Worm (Caenorhabditis elegans) whole organism, dauer: ENCODE data around the gene C33H5.16.

Source experiments
- unc-62 ChIP-seq: sonication (generic microtip); optimal IDR thresholded peaks from 2 replicates; lab custom pipeline; 2017; ENCODE audit warnings: missing biosample characterization, missing genetic modification reagents, missing genetic modification characterization

C33H5.16 gene

DNA sequence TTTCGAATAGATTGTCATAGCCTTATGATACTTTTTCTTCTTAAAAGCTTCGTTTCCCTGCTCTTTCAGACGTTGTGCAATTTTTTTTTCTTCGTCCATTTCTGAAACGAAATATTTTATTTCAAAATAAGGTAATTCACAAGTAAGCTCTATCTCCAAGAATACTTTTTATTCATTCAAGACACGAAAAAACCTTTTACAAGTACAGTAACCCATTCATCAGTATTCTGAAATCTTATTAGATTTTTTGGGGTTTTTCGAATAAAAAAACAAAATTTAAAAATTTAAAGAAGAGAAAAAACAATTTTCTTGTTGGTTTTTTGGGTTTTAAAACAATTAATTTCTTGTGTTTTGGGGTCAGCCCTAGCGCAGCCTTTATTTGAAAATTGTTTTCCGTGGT is 24.3 kb downstream of the C33H5.16 start, which contains the start of gene rpap-3:
Gene rpap-3 (minus strand): TSS at position 101 of the 400 bp plus-strand sequence.
- no peak for TF ChIP-seq unc-62 (GFP tag; lab: Kevin White, UChicago)

DNA sequence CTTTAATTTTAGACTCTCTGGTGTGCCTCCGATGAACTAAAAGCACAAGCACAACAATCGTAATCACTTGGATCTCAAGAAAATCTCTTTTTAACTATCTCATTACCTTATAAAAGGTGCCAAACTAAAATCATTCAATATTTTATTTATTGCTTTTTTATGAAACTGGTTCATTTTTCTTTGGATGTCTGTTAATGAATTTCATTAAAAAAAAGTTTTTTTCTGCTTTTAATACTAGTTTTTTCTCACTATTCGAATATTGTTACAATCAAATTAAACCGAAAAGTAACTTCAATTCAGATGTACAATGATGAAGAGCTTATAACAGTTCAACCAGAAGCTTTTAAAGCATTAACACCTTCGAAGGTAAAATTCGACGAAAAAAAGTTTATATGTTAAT is 27.4 kb downstream of the C33H5.16 start, which contains the start of gene swd-2.1:
Gene swd-2.1 (plus strand): TSS at position 301 of the 400 bp plus-strand sequence.
- no peak for TF ChIP-seq unc-62 (GFP tag; lab: Kevin White, UChicago)

DNA sequence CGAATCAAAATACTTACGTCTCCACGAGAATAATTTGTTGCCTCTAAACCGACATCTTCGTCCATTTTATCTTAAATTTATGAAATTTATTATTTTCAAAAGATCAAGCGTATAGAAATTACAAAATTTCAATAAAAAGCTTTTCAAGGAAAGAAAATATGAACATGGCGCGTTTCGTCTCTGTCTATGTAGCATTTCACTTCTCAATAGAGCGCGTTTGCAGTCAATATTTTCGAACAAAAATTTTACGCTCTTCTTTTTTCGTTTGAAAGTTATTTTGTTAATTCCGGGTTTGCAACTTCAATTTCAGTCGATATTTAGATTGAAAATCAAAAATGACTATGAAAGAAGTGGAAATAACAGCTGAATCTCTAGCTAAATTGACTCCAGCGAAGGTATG is 28.9 kb downstream of the C33H5.16 start, which contains the start of the genes hcf-1 and swd-2.2:
Gene hcf-1 (minus strand): TSS at position 70 of the 400 bp plus-strand sequence.
Gene swd-2.2 (plus strand): TSS at position 206 of the 400 bp plus-strand sequence.
- no peak for TF ChIP-seq unc-62 (GFP tag; lab: Kevin White, UChicago)

DNA sequence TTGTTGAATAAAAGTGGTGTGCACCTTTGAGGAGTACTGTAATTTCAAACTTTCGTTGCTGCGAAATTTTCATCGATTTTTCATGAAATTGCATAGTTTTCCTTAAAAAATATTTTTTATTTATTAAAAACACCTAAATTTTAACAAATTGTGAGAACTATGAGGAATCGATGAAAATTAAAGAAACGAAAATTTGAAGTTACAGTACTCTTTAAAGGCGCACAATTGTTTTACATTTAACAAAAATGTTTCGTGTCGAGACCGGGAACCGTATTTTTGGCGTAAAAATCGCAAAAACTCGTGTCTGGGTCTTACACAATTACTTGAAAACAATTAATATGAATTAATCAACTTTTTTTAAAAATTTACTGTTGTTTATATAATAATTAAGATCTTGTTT is 33.0 kb downstream of the C33H5.16 start, which contains the start of gene rdl-1:
Gene rdl-1 (minus strand): TSS at position 101 of the 400 bp plus-strand sequence.
- no peak for TF ChIP-seq unc-62 (GFP tag; lab: Kevin White, UChicago)

DNA sequence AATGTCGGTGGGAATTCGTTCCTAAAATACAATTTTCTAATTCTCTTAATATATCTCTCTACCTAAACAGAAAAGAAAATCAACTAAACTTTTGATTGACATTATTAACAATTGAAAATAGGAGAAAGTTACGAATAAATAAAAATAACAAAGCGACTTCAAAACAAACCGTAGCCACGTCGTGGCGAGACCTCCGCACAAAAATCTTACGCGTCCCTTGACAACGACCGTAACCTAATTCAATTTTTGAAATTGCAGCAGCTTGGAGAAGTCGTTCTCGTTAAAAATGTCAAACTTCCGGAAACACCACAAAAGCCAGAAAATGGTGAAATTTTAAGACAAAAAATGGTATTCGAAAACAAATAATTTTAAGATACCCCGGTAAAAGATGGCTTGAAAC is 38.8 kb downstream of the C33H5.16 start:
- no peak for TF ChIP-seq unc-62 (GFP tag; lab: Kevin White, UChicago)

DNA sequence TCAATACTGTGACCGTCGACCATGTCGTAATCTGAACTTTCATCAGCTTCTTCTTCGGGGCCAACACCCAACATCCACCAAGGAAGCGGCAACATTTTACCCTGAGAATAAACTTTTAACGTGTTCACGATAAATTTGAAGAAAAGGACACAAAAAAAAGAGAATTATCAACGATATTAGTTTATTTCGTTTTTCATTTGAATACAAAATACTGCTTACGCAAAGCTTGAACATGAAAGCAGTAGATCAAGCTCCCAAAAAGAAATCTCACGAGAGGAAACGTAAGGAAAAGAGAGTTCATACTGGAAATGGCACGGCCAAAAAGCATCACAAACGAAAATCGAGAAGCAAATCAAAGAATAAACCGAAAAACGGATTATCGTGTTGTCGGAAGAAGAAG is 39.4 kb downstream of the C33H5.16 start, which contains the start of the genes C46A5.6 and C46A5.1:
Gene C46A5.6 (minus strand): TSS at position 101 of the 400 bp plus-strand sequence.
Gene C46A5.1 (plus strand): TSS at position 184 of the 400 bp plus-strand sequence.
- TF ChIP-seq unc-62 (GFP tag; lab: Kevin White, UChicago): no peak

DNA sequence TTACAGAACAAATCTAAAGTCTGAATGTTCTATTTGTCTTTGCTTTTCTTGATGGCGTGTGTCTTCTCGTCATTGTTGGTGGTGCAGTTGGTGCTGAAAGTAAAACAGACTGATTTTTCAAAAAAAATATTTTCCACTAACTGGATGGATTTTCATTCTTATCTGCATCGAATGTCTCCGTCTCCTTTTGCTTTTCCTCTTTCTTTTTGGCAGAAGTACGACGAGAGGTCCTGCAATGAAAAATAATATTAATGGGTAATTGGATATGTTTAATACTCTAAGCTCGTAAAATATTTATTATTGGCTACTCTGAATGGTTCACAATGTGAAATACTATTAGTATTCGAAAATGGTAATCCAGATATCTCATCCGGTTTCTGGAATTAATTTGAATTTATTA is 43.0 kb downstream of the C33H5.16 start, which contains the start of gene del-7:
Gene del-7 (plus strand): TSS at position 301 of the 400 bp plus-strand sequence.
- TF ChIP-seq unc-62 (GFP tag; lab: Kevin White, UChicago): no peak

DNA sequence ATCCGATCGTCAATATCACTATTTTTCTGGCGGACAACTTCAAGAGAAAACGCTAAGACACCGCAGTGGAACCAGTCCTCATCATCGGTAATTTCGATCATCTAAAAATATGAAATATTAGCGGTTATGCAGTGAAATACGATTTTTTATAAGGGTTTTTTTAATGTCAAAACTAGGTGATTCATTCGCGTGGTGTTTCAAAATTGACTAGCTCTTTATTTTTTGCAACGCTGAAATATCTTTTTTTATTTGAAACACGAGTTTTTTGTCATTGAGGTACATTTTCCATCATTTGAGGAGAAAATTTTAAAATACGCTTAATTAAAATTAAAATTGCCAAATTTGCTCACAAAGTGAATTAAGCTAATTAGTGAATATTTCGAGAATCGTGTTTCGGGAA is 43.6 kb downstream of the C33H5.16 start, which contains the start of gene dsb-3:
Gene dsb-3 (minus strand): TSS at position 101 of the 400 bp plus-strand sequence.
- TF ChIP-seq unc-62 (GFP tag; lab: Kevin White, UChicago): no peak

DNA sequence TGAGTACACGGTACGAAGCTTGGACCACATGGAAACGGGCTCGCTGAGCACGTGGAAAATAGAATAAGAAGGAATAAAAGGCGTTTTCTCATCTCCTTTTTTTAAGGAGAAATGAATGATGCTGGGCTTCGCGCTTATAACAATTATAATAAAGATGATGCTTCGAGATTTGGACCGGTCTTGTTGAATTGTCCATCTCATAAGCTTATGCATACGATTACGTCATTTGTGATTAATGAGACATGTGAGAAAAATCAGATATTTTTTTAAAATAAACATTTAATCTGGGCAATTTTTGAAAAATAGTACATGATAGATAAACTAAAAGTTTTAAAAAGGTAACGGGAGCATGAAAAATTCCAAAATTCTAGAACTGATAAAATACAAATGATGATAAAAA is 45.9 kb downstream of the C33H5.16 start, which contains the start of gene C46A5.4:
Gene C46A5.4 (minus strand): TSS at position 101 of the 400 bp plus-strand sequence.
- no peak for TF ChIP-seq unc-62 (GFP tag; lab: Kevin White, UChicago)

DNA sequence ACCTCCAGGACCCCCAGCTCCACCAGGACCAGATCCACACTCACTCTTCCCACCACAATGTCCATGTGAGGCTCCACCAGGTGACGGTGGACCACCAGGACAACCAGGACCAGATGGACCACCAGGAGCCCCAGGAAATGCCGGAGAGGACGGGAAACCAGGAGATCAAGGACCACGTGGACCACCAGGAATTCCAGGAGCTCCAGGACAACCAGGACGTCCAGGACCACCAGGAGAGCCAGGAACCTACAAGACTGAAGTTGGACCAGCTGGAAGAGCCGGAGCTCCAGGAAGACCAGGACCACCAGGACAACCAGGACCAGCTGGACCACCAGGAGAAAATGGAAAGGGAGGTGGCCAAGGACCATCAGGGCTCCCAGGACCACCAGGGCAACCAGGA is 49.0 kb downstream of the C33H5.16 start:
- no peak for TF ChIP-seq unc-62 (GFP tag; lab: Kevin White, UChicago)

DNA sequence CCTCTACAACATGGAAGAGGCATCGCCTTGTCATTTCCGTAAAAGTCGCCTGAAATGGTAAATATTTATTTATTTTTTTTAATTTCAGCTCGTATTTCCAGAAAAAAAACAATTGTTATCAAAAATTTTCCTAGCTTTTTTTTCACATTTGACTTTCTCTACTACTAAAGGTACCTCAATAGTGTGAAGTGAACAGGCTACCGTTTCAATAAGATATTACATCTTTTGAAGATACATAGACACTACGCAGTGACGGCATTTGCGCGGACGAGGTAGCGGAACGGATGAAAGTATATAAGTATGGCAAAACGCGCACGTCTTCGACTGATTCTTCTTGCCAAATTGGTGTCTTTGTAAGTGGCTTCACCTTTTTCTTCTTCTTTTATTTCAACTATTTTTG is 50.0 kb downstream of the C33H5.16 start, which contains the start of gene col-14:
Gene col-14 (plus strand): TSS at position 301 of the 400 bp plus-strand sequence.
- TF ChIP-seq unc-62 (GFP tag; lab: Kevin White, UChicago): no peak
